Worm (Caenorhabditis elegans) whole organism, L4/young adult: ENCODE results near the gene lgc-21.

Source experiments
- W03F9.2 ChIP-seq: fragments of 150-350 bp; optimal IDR thresholded peaks from 2 replicates; lab custom pipeline; 2014; ENCODE audit warnings: missing biosample characterization, missing genetic modification characterization
- dao-5 ChIP-seq: sonication (generic microtip); optimal IDR thresholded peaks from 2 replicates; lab custom pipeline; 2016; ENCODE audit warnings: missing genotype, missing genetic modification characterization, moderate library complexity, missing compliant biosample characterization
- him-1 ChIP-seq: sonication (generic microtip); optimal IDR thresholded peaks from 2 replicates; lab custom pipeline; 2016; ENCODE audit warnings: missing genotype, missing genetic modification reagents, missing genetic modification characterization, missing compliant biosample characterization

- TF ChIP-seq W03F9.2 (tag; lab: Kevin White, UChicago) (no peak), him-1 (tag; lab: Kevin White, UChicago) (no peak), dao-5 (tag; lab: Kevin White, UChicago) (no peak)
These were observed 38.4 kb downstream of the lgc-21 start for ce11 chrX:14029392-14029791.
